Worm (Caenorhabditis elegans): ENCODE data around the gene srh-125.

srh-125 gene

ce11 chrV:7443480-7443879 lies 33.2 kb downstream of the srh-125 start:
- TF ChIP-seq ceh-45 (GFP tag; IDR thresholded peaks at IDR 0.05): peak; percentile 60; the same call in 1 of the 2 replicates

ce11 chrV:7439807-7440206 lies 36.9 kb downstream of the srh-125 start, which contains the start of gene try-13:
Gene try-13, plus strand, starts transcription at chrV:7440107.
- no peak for TF ChIP-seq elt-2 (tag; optimal IDR thresholded peaks at IDR 0.05)
- TF ChIP-seq odd-2 (tag; optimal IDR thresholded peaks at IDR 0.05): no peak
- TF ChIP-seq sox-2 (GFP tag; IDR thresholded peaks at IDR 0.05): no peak
- TF ChIP-seq ceh-22 (tag; optimal IDR thresholded peaks at IDR 0.05): no peak
- TF ChIP-seq Y22D7AL.16 (tag; optimal IDR thresholded peaks at IDR 0.05): no peak
- no peak for TF ChIP-seq nhr-11 (tag; optimal IDR thresholded peaks at IDR 0.05)
- no peak for TF ChIP-seq lim-6 (tag; optimal IDR thresholded peaks at IDR 0.05)
- TF ChIP-seq pros-1 (tag; optimal IDR thresholded peaks at IDR 0.05): no peak
- TF ChIP-seq ets-4 (tag; optimal IDR thresholded peaks at IDR 0.05): no peak
- TF ChIP-seq rnt-1 (tag; optimal IDR thresholded peaks at IDR 0.05): no peak
- TF ChIP-seq pha-4 (tag; optimal IDR thresholded peaks at IDR 0.05): no peak
- no peak for TF ChIP-seq ceh-6 (GFP tag; optimal IDR thresholded peaks at IDR 0.05)
- TF ChIP-seq hlh-13 (GFP tag; optimal IDR thresholded peaks at IDR 0.05): no peak
- no peak for TF ChIP-seq pax-1 (tag; optimal IDR thresholded peaks at IDR 0.05)
- no peak for TF ChIP-seq ceh-9 (tag; optimal IDR thresholded peaks at IDR 0.05)
- no peak for TF ChIP-seq ttx-3 (tag; optimal IDR thresholded peaks at IDR 0.05)
- TF ChIP-seq unc-55 (GFP tag; optimal IDR thresholded peaks at IDR 0.05): no peak
- no peak for TF ChIP-seq hlh-6 (tag; optimal IDR thresholded peaks at IDR 0.05)
- TF ChIP-seq hlh-8 (tag; optimal IDR thresholded peaks at IDR 0.05): no peak

ce11 chrV:7437985-7438384 lies 38.7 kb downstream of the srh-125 start, which contains the start of gene F25E5.16:
Gene F25E5.16, plus strand, starts transcription at chrV:7438285.
- TF ChIP-seq lin-11 (tag; optimal IDR thresholded peaks at IDR 0.05) (no peak), gmeb-2 (tag; optimal IDR thresholded peaks at IDR 0.05) (no peak), npax-4 (tag; optimal IDR thresholded peaks at IDR 0.05) (no peak), elt-4 (tag; optimal IDR thresholded peaks at IDR 0.05) (no peak), C08G9.2 (tag; optimal IDR thresholded peaks at IDR 0.05) (no peak)

ce11 chrV:7437538-7437937 lies 39.1 kb downstream of the srh-125 start, which contains the start of gene F25E5.9:
Gene F25E5.9, minus strand, starts transcription at chrV:7437919.
- TF ChIP-seq hlh-13 (GFP tag; optimal IDR thresholded peaks at IDR 0.05) (no peak), pha-4 (tag; optimal IDR thresholded peaks at IDR 0.05) (no peak), nhr-11 (tag; optimal IDR thresholded peaks at IDR 0.05) (no peak), nhr-232 (tag; optimal IDR thresholded peaks at IDR 0.05) (no peak), ceh-2 (tag; optimal IDR thresholded peaks at IDR 0.05) (no peak), npax-4 (tag; optimal IDR thresholded peaks at IDR 0.05) (no peak), ceh-31 (tag; optimal IDR thresholded peaks at IDR 0.05) (no peak), Y22D7AL.16 (tag; optimal IDR thresholded peaks at IDR 0.05) (no peak), ceh-45 (GFP tag; IDR thresholded peaks at IDR 0.05) (no peak)

ce11 chrV:7436911-7437310 lies 39.8 kb downstream of the srh-125 start:
- no peak for TF ChIP-seq hlh-15 (tag; optimal IDR thresholded peaks at IDR 0.05)
- no peak for TF ChIP-seq hlh-6 (tag; optimal IDR thresholded peaks at IDR 0.05)
- no peak for TF ChIP-seq C08G9.2 (tag; optimal IDR thresholded peaks at IDR 0.05)

ce11 chrV:7436509-7436908 lies 40.2 kb downstream of the srh-125 start:
- no peak for TF ChIP-seq pha-4 (tag; optimal IDR thresholded peaks at IDR 0.05)
- no peak for TF ChIP-seq dve-1 (tag; optimal IDR thresholded peaks at IDR 0.05)
- no peak for TF ChIP-seq ceh-18 (tag; optimal IDR thresholded peaks at IDR 0.05)
- TF ChIP-seq unc-3 (GFP tag; conservative IDR thresholded peaks at IDR 0.05): no peak
- TF ChIP-seq unc-3 (tag; optimal IDR thresholded peaks at IDR 0.05): no peak
- no peak for TF ChIP-seq ref-2 (tag; optimal IDR thresholded peaks at IDR 0.05)
- TF ChIP-seq npax-4 (tag; optimal IDR thresholded peaks at IDR 0.05): no peak
- TF ChIP-seq hlh-13 (GFP tag; optimal IDR thresholded peaks at IDR 0.05): no peak
- no peak for TF ChIP-seq ceh-6 (GFP tag; optimal IDR thresholded peaks at IDR 0.05)
